Worm (Caenorhabditis elegans) whole organism, L4/young adult: ENCODE results near the gene ZK822.1.

Experiments used
- dao-5 ChIP-seq: sonication (generic microtip); optimal IDR thresholded peaks from 2 replicates; lab custom pipeline; 2016; ENCODE audit warnings: missing genotype, missing genetic modification characterization, moderate library complexity, missing compliant biosample characterization
- him-1 ChIP-seq: sonication (generic microtip); optimal IDR thresholded peaks from 2 replicates; lab custom pipeline; 2016; ENCODE audit warnings: missing genotype, missing genetic modification reagents, missing genetic modification characterization, missing compliant biosample characterization

DNA sequence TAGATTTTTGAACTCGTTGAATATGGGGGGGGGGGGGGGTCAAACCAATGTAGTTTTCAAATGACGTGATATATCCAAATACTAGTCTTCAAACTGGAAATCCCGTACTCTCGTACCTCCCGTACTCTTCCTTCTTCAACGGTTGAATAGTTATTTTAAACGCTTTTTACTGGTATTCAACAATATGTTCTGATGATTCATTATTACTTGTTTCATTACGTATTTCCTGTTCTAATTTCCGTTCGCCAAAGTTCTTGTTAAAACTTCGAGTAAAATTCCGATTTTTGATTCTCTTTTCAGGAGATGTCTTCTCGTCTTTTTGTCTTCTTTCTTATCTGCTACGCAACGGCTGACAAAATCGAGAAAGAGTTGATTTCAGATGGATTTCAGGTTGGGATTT lies 8.6 kb upstream of the ZK822.1 start, which contains the start of gene nhx-9:
- TF ChIP-seq him-1, result no peak
- TF ChIP-seq dao-5 (tag; lab: Kevin White, UChicago), result no peak
